Fruit fly (Drosophila melanogaster): ENCODE data around the gene CG15483.

CG15483 gene

DNA sequence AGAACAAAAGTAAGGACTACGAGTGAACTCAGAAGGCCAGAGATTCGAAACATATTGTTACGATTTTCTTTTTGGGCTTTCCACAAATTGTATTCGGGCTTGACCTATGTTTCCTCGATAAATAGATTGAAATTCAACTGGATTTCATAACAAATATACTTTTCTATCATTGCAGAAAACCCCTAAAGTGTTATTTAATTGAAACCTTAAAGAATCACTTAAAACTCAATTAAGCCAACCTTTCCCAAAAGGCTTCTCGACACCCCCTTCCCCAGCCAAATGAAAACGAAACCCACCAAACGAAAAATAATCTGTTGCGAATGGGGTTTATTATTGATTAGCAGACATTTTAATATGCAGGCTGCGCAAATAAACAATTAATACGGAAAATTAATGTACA lies at the start of gene CG15483:
CG15483 (minus strand) TSS at position 101 of the 400 bp plus-strand sequence.
- no peak for TF ChIP-seq Hr38 (GFP tag; optimal IDR thresholded peaks at IDR 0.05)
- TF ChIP-seq CG6163 (GFP tag; IDR thresholded peaks at IDR 0.05), result no peak

DNA sequence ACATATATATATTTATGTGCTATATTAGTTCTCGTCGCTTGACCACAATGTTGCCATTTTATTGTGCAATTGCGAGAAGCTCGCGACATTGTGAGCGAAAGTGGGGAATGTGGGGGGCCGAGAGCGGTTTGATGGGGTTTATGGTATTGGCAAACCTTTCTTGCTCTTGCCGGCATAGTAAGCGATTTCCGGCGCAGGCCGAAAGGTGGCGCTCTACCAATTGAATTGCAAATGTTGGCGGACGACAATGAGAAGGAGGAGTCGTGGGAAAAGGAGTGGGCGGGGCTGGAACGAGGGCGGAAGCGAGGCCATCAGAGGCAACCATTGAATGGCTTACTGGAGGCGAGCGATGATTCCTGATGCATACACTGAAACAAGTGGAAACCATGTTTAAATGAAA lies 41.8 kb upstream of the CG15483 start:
- TF ChIP-seq CG1621 (tag; optimal IDR thresholded peaks at IDR 0.05) (no peak), OdsH (GFP tag; optimal IDR thresholded peaks at IDR 0.05) (no peak), fd59A (GFP tag; optimal IDR thresholded peaks at IDR 0.05) (no peak), CG10669 (GFP tag; optimal IDR thresholded peaks at IDR 0.05) (no peak), eg (GFP tag; IDR thresholded peaks at IDR 0.05) (no peak), CG6792 (GFP tag; optimal IDR thresholded peaks at IDR 0.05) (no peak), CG3032 (tag; optimal IDR thresholded peaks at IDR 0.05) (no peak), CG3919 (GFP tag; optimal IDR thresholded peaks at IDR 0.05) (no peak), CG6276 (GFP tag; optimal IDR thresholded peaks at IDR 0.05) (no peak), Sox15 (GFP tag; optimal IDR thresholded peaks at IDR 0.05) (no peak)

DNA sequence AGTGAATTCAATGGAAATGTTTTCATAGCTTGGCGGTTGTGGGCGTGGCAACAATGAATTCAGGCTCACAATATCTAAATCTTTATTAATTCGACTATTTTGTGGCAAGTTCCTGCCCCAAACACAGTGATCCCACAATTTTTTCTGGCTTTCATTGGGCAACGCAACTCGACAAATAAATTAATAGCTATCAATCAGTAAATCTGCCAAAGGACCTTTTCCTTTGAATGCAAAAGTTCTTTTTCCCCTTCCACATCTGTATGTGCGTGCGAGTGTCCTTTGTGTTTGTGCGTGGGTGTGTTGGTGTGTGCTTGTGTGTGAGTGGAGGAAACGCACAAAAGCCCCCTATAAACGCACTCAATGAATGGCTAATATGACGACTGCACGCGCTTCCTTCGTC lies 19.0 kb upstream of the CG15483 start:
- TF ChIP-seq CG6808 (GFP tag; optimal IDR thresholded peaks at IDR 0.05) (no peak), ss (GFP tag; optimal IDR thresholded peaks at IDR 0.05) (no peak), Hr4 (GFP tag; optimal IDR thresholded peaks at IDR 0.05) (no peak), net (GFP tag; optimal IDR thresholded peaks at IDR 0.05) (no peak), Smox (GFP tag; optimal IDR thresholded peaks at IDR 0.05) (no peak)

- no peak for TF ChIP-seq vri (GFP tag; optimal IDR thresholded peaks at IDR 0.05)
- no peak for TF ChIP-seq CG34406 (GFP tag; optimal IDR thresholded peaks at IDR 0.05)
- no peak for TF ChIP-seq CG7368 (GFP tag; optimal IDR thresholded peaks at IDR 0.05)
- no peak for TF ChIP-seq spab (GFP tag; optimal IDR thresholded peaks at IDR 0.05)
- no peak for TF ChIP-seq CG8119 (GFP tag; IDR thresholded peaks at IDR 0.05)
- no peak for TF ChIP-seq CG10669 (GFP tag; optimal IDR thresholded peaks at IDR 0.05)
These were observed 10.2 kb upstream of the CG15483 start for dm6 chr2L:12771812-12772211.

DNA sequence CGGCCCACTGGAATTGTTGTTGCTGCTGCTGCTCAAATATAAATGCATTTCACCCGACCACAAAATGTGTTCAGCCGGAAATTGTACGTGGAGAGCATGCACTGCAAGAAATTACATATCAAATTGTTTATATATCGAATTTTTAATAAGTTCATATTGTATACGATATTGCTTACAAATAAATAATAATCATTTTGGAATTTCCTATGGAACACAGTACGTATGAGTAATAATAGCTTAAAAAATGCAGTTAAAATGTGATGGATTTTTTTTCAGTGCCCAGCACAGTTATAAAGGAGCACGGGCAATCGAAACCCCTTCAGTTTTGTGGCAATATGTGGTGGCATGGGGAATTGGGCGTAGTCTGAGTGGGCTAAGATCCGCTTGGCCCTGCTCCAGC lies 5.2 kb downstream of the CG15483 start:
- TF ChIP-seq CG8319 (GFP tag; optimal IDR thresholded peaks at IDR 0.05), result no peak
- no peak for TF ChIP-seq CG4318 (GFP tag; optimal IDR thresholded peaks at IDR 0.05)
- peak; percentile 78 for TF ChIP-seq Eip78C (GFP tag)
- TF ChIP-seq svp (GFP tag), result peak; percentile 55
- TF ChIP-seq CG1621 (tag; optimal IDR thresholded peaks at IDR 0.05), result no peak
- no peak for TF ChIP-seq spab (GFP tag; optimal IDR thresholded peaks at IDR 0.05)
- peak; percentile 3 for TF ChIP-seq CG3919 (GFP tag; optimal IDR thresholded peaks at IDR 0.05)
- no peak for TF ChIP-seq CG6854 (GFP tag; optimal IDR thresholded peaks at IDR 0.05)
- no peak for TF ChIP-seq achi (GFP tag; optimal IDR thresholded peaks at IDR 0.05)
- TF ChIP-seq Smox (GFP tag; optimal IDR thresholded peaks at IDR 0.05), result peak; percentile 6
- TF ChIP-seq net (GFP tag; optimal IDR thresholded peaks at IDR 0.05), result no peak
- no peak for TF ChIP-seq CG6792 (GFP tag; optimal IDR thresholded peaks at IDR 0.05)
- 0 out of 3 replicates have a peak, but pooled peaks have one; percentile 20 for TF ChIP-seq eg (GFP tag; IDR thresholded peaks at IDR 0.05)

DNA sequence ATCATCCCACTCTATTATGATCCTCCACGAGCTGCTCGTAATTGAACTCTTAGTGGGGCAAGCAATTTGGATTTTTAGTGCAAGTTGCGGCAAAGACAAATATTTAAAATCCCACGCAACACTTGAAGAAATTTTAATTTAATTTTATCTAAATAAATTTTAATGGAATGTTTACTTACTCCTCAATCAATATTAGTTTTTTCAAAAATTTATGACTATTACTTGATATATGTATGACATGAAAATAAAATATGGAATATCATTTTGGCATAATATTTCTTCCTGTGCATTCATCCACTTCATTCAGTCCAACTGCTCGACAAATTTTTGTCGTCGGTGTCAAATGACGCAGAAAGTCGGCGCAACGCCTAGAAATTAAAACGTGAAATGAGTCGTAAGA lies 11.6 kb downstream of the CG15483 start:
- no peak for TF ChIP-seq CG9139 (GFP tag; optimal IDR thresholded peaks at IDR 0.05)
- no peak for TF ChIP-seq cyc (GFP tag; optimal IDR thresholded peaks at IDR 0.05)
- no peak for TF ChIP-seq lz (GFP tag; optimal IDR thresholded peaks at IDR 0.05)
- TF ChIP-seq CG3919 (GFP tag; optimal IDR thresholded peaks at IDR 0.05), result no peak
- TF ChIP-seq CG31627 (GFP tag; optimal IDR thresholded peaks at IDR 0.05), result no peak
- TF ChIP-seq fd59A (GFP tag; optimal IDR thresholded peaks at IDR 0.05), result no peak
